Fruit fly (Drosophila melanogaster) whole organism, embryonic: Measurements from ENCODE around the gene CG15625.

Experiments used
- B-H2 ChIP-seq: fragments of 200-800 bp; sonication (Bioruptor generic); optimal IDR thresholded peaks from 2 replicates; lab custom pipeline; 2018; ENCODE audit warnings: missing biosample characterization, mild to moderate bottlenecking, missing genetic modification characterization
- Bteb2 ChIP-seq: fragments of 200-800 bp; sonication (Bioruptor generic); optimal IDR thresholded peaks from 2 replicates; lab custom pipeline; 2016; ENCODE audit warnings: missing biosample characterization, missing genetic modification characterization
- CG10979 ChIP-seq: fragments of 200-800 bp; sonication (Bioruptor generic); optimal IDR thresholded peaks from 2 replicates; lab custom pipeline; 2018; ENCODE audit warnings: missing biosample characterization, mild to moderate bottlenecking, missing genetic modification characterization, moderate library complexity
- CG11456 ChIP-seq: fragments of 200-800 bp; sonication (Bioruptor generic); IDR thresholded peaks from 3 replicates; pipeline ENCODE4 v1.3.6; 2022; ENCODE audit warnings: missing biosample characterization, missing genetic modification characterization
- CG12769 ChIP-seq: fragments of 200-800 bp; sonication (Bioruptor generic); optimal IDR thresholded peaks from 2 replicates; lab custom pipeline; 2019; ENCODE audit warnings: missing biosample characterization, mild to moderate bottlenecking, missing genetic modification characterization, moderate library complexity
- CG14050 ChIP-seq: fragments of 200-800 bp; sonication (Bioruptor generic); IDR thresholded peaks from 3 replicates; pipeline ENCODE4 v1.3.6; 2022; ENCODE audit warnings: missing biosample characterization, missing genetic modification characterization
- CG15479 ChIP-seq: fragments of 200-800 bp; sonication (Bioruptor generic); optimal IDR thresholded peaks from 3 replicates; lab custom pipeline; 2019; ENCODE audit warnings: missing biosample characterization, mild to moderate bottlenecking, missing genetic modification characterization, moderate library complexity
- CG3163 ChIP-seq: fragments of 200-800 bp; sonication (Bioruptor generic); optimal IDR thresholded peaks from 3 replicates; lab custom pipeline; 2016; ENCODE audit warnings: missing biosample characterization, missing genetic modification characterization
- CG34376 ChIP-seq: fragments of 200-800 bp; sonication (Bioruptor generic); optimal IDR thresholded peaks from 2 replicates; lab custom pipeline; 2018; ENCODE audit warnings: missing biosample characterization, mild to moderate bottlenecking, missing genetic modification characterization
- CG4328 ChIP-seq: fragments of 200-800 bp; sonication (Bioruptor generic); optimal IDR thresholded peaks from 3 replicates; lab custom pipeline; 2017; ENCODE audit warnings: missing biosample characterization, missing genetic modification reagents, missing genetic modification characterization
- CG4424 ChIP-seq: fragments of 200-800 bp; sonication (Bioruptor generic); optimal IDR thresholded peaks from 3 replicates; lab custom pipeline; 2016; ENCODE audit warnings: missing biosample characterization, missing genetic modification characterization
- CG6791 ChIP-seq: fragments of 200-800 bp; sonication (Bioruptor generic); IDR thresholded peaks from 3 replicates; pipeline ENCODE4 v1.3.6; 2022; ENCODE audit warnings: missing biosample characterization, missing genetic modification characterization; ENCODE audit not compliant: partially characterized antibody
- CG6813 ChIP-seq: fragments of 200-800 bp; sonication (Bioruptor generic); optimal IDR thresholded peaks from 2 replicates; lab custom pipeline; 2017; ENCODE audit warnings: missing biosample characterization, missing genetic modification characterization, mild to moderate bottlenecking, moderate library complexity, missing genetic modification reagents
- CG7839 ChIP-seq: fragments of 200-800 bp; sonication (Bioruptor generic); optimal IDR thresholded peaks from 3 replicates; lab custom pipeline; 2018; ENCODE audit warnings: missing biosample characterization, mild to moderate bottlenecking, missing genetic modification characterization, moderate library complexity
- CkIIα-i1 ChIP-seq: fragments of 200-800 bp; sonication (Bioruptor generic); IDR thresholded peaks from 2 replicates; pipeline ENCODE4 v1.3.6; 2022; ENCODE audit warnings: missing biosample characterization, missing genetic modification characterization
- D19A ChIP-seq: fragments of 200-800 bp; optimal IDR thresholded peaks from 3 replicates; lab custom pipeline; 2019; ENCODE audit warnings: missing biosample characterization, mild to moderate bottlenecking, missing genetic modification characterization, moderate library complexity
- GATAe ChIP-seq: fragments of 200-800 bp; sonication (Bioruptor generic); conservative IDR thresholded peaks from 2 replicates; pipeline ENCODE4 v1.3.6; 2022; ENCODE audit warnings: missing biosample characterization, missing genetic modification characterization
- H2.0 ChIP-seq: fragments of 200-800 bp; sonication (Bioruptor generic); IDR thresholded peaks from 2 replicates; pipeline ENCODE4 v1.3.6; 2022; ENCODE audit warnings: missing biosample characterization, missing genetic modification characterization
- Hey ChIP-seq: fragments of 200-800 bp; sonication (Bioruptor generic); optimal IDR thresholded peaks from 3 replicates; lab custom pipeline; 2018; ENCODE audit warnings: missing biosample characterization, mild to moderate bottlenecking, missing genetic modification characterization
- Jarid2 ChIP-seq: fragments of 200-800 bp; sonication (Bioruptor generic); optimal IDR thresholded peaks from 3 replicates; lab custom pipeline; 2017; ENCODE audit warnings: mild to moderate bottlenecking, missing biosample characterization, missing genetic modification reagents, missing genetic modification characterization
- Max ChIP-seq: fragments of 200-800 bp; sonication (Bioruptor generic); optimal IDR thresholded peaks from 2 replicates; lab custom pipeline; 2016; ENCODE audit warnings: missing biosample characterization, mild to moderate bottlenecking, missing genetic modification characterization
- Med ChIP-seq: fragments of 200-800 bp; sonication (Bioruptor generic); peaks from one replicate; lab custom pipeline; 2016; ENCODE audit warnings: missing biosample characterization, missing genetic modification characterization, mild to moderate bottlenecking, inconsistent platforms, moderate library complexity
- NFAT ChIP-seq: fragments of 200-800 bp; sonication (Bioruptor generic); IDR thresholded peaks from 2 replicates; pipeline ENCODE4 v1.3.6; 2022; ENCODE audit warnings: missing biosample characterization, missing genetic modification characterization
- Nf-YB ChIP-seq: fragments of 200-800 bp; sonication (Bioruptor generic); optimal IDR thresholded peaks from 3 replicates; lab custom pipeline; 2019; ENCODE audit warnings: missing biosample characterization, mild to moderate bottlenecking, missing genetic modification characterization, moderate library complexity
- Sox100B ChIP-seq: fragments of 200-800 bp; sonication (Bioruptor generic); optimal IDR thresholded peaks from 3 replicates; lab custom pipeline; 2018; ENCODE audit warnings: missing biosample characterization, mild to moderate bottlenecking, missing genetic modification characterization
- Trl ChIP-seq, 3 experiments: fragments of >200 bp in 2 of 3; fragments of 200-800 bp in 1 of 3; sonication (Bioruptor generic) in 1 of 3; optimal IDR thresholded peaks; 2 replicates in 1 of 3; 3 replicates in 2 of 3; lab custom pipeline; 2016 to 2017; ENCODE audit warnings: missing biosample characterization in 1 of 3, missing genetic modification characterization in 1 of 3
- Vsx1 ChIP-seq: fragments of 200-800 bp; sonication (Bioruptor generic); optimal IDR thresholded peaks from 2 replicates; lab custom pipeline; 2017; ENCODE audit warnings: missing biosample characterization, mild to moderate bottlenecking, missing genetic modification characterization, missing genetic modification reagents
- abd-A ChIP-seq: fragments of 200-800 bp; sonication (Bioruptor generic); optimal IDR thresholded peaks from 3 replicates; lab custom pipeline; 2019; ENCODE audit warnings: missing biosample characterization, mild to moderate bottlenecking, missing genetic modification characterization, moderate library complexity
- chif ChIP-seq, 2 experiments: fragments of 200-800 bp; sonication (Bioruptor generic); optimal IDR thresholded peaks; 3 replicates each; lab custom pipeline; 2016; ENCODE audit warnings: missing biosample characterization in 2 of 2, missing genetic modification characterization in 2 of 2
- chinmo ChIP-seq: fragments of 200-800 bp; sonication (Bioruptor generic); IDR thresholded peaks from 4 replicates; pipeline ENCODE4 v1.3.6; 2022; ENCODE audit warnings: missing biosample characterization, missing genetic modification characterization; ENCODE audit not compliant: partially characterized antibody
- crc ChIP-seq: fragments of 200-800 bp; sonication (Bioruptor generic); optimal IDR thresholded peaks from 2 replicates; lab custom pipeline; 2016; ENCODE audit warnings: missing biosample characterization, missing genetic modification characterization
- cwo ChIP-seq: fragments of 200-800 bp; sonication (Bioruptor generic); optimal IDR thresholded peaks from 3 replicates; lab custom pipeline; 2017; ENCODE audit warnings: missing biosample characterization, missing genetic modification characterization, mild to moderate bottlenecking, moderate library complexity, missing genetic modification reagents
- eve ChIP-seq, 2 experiments: fragments of >200 bp; optimal IDR thresholded peaks; 2 replicates each; lab custom pipeline; 2017; ENCODE audit warnings: missing biosample characterization in 2 of 2, missing genetic modification characterization in 2 of 2
- exex ChIP-seq: fragments of 200-800 bp; sonication (Bioruptor generic); optimal IDR thresholded peaks from 4 replicates; lab custom pipeline; 2018; ENCODE audit warnings: missing biosample characterization, mild to moderate bottlenecking, missing genetic modification characterization, moderate library complexity
- ftz-f1 ChIP-seq: fragments of 200-800 bp; sonication (Bioruptor generic); optimal IDR thresholded peaks from 2 replicates; lab custom pipeline; 2016; ENCODE audit warnings: missing biosample characterization, missing genetic modification characterization
- grn ChIP-seq: fragments of 200-800 bp; sonication (Bioruptor generic); optimal IDR thresholded peaks from 3 replicates; lab custom pipeline; 2017; ENCODE audit warnings: missing biosample characterization, missing genetic modification characterization
- gt ChIP-seq: fragments of 200-800 bp; sonication (Bioruptor generic); IDR thresholded peaks from 2 replicates; pipeline ENCODE4 v1.3.6; 2022; ENCODE audit warnings: missing biosample characterization, missing genetic modification characterization
- ken ChIP-seq: fragments of 200-800 bp; sonication (Bioruptor generic); IDR thresholded peaks from 3 replicates; pipeline ENCODE4 v1.3.6; 2022; ENCODE audit warnings: missing biosample characterization, missing genetic modification characterization
- mirr ChIP-seq: fragments of 200-800 bp; sonication (Bioruptor generic); optimal IDR thresholded peaks from 3 replicates; lab custom pipeline; 2018; ENCODE audit warnings: missing biosample characterization, mild to moderate bottlenecking, missing genetic modification characterization
- sd ChIP-seq: fragments of 200-800 bp; sonication (Bioruptor generic); optimal IDR thresholded peaks from 3 replicates; lab custom pipeline; 2018; ENCODE audit warnings: missing biosample characterization, mild to moderate bottlenecking, missing genetic modification characterization, moderate library complexity
- sima ChIP-seq: fragments of 200-800 bp; sonication (Bioruptor generic); optimal IDR thresholded peaks from 2 replicates; lab custom pipeline; 2016; ENCODE audit warnings: missing biosample characterization, missing genetic modification characterization
- sr ChIP-seq: fragments of 200-800 bp; sonication (Bioruptor generic); IDR thresholded peaks from 3 replicates; pipeline ENCODE4 v1.3.6; 2022; ENCODE audit warnings: missing biosample characterization, missing genetic modification characterization
- sug ChIP-seq: fragments of 200-800 bp; optimal IDR thresholded peaks from 2 replicates; lab custom pipeline; 2019; ENCODE audit warnings: missing biosample characterization, mild to moderate bottlenecking, missing genetic modification characterization, moderate library complexity
- tx ChIP-seq: fragments of 200-800 bp; sonication (Bioruptor generic); optimal IDR thresholded peaks from 2 replicates; lab custom pipeline; 2016; ENCODE audit warnings: missing biosample characterization, missing genetic modification characterization
- unpg ChIP-seq: fragments of 200-800 bp; sonication (Bioruptor generic); optimal IDR thresholded peaks from 3 replicates; lab custom pipeline; 2018; ENCODE audit warnings: missing biosample characterization, mild to moderate bottlenecking, missing genetic modification characterization, moderate library complexity

The CG15625 gene

dm6 chr2L:4893612-4894011 is 3.8 kb downstream of the CG15625 start:
- TF ChIP-seq exex (tag; lab: Kevin White, UChicago): peak; percentile 55
- peak in 1 of 2 experiments; percentile 32 for TF ChIP-seq eve (GFP tag; optimal IDR thresholded peaks at IDR 0.05; lab: Kevin White, UChicago)
- no peak for TF ChIP-seq CG4328
- TF ChIP-seq cwo (GFP tag; lab: Kevin White, UChicago): peak; percentile 83
- TF ChIP-seq sug: peak; percentile 32
- TF ChIP-seq sd: peak; percentile 9
- TF ChIP-seq CG15479 (GFP tag; lab: Kevin White, UChicago): peak; percentile 36
- TF ChIP-seq grn: peak; percentile 81
- no peak for TF ChIP-seq NFAT (GFP tag; lab: Robert Waterston, UW)
- peak; percentile 33; the same call in 1 of the 2 replicates for TF ChIP-seq GATAe (GFP tag; lab: Robert Waterston, UW)
- TF ChIP-seq mirr: peak; percentile 30

dm6 chr2L:4895902-4896301 is 6.1 kb downstream of the CG15625 start:
- TF ChIP-seq Nf-YB (GFP tag; lab: Kevin White, UChicago) (peak; percentile 6), CG7839 (tag; lab: Kevin White, UChicago) (no peak), CG6791 (no peak), CG3163 (GFP tag; lab: Kevin White, UChicago) (no peak), Med (GFP tag; lab: Kevin White, UChicago) (peak; percentile 14)

- TF ChIP-seq Max (GFP tag; lab: Kevin White, UChicago) (no peak), ken (GFP tag; lab: Robert Waterston, UW) (no peak), CG34376 (GFP tag; lab: Kevin White, UChicago) (peak; percentile 84), CG6813 (GFP tag; lab: Kevin White, UChicago) (no peak), CG10979 (tag; lab: Kevin White, UChicago) (no peak), CG11456 (GFP tag; lab: Robert Waterston, UW) (no peak), H2.0 (GFP tag; lab: Robert Waterston, UW) (no peak), sr (no peak), CG4424 (no peak), cwo (GFP tag; lab: Kevin White, UChicago) (peak; percentile 58), unpg (GFP tag; lab: Kevin White, UChicago) (no peak), sima (GFP tag; lab: Kevin White, UChicago) (no peak), Bteb2 (GFP tag; lab: Kevin White, UChicago) (no peak), Jarid2 (GFP tag; lab: Kevin White, UChicago) (no peak), abd-A (tag; lab: Kevin White, UChicago) (peak; percentile 30), CG12769 (tag; lab: Kevin White, UChicago) (no peak), Med (GFP tag; lab: Kevin White, UChicago) (no peak), CG14050 (GFP tag; lab: Robert Waterston, UW) (no peak), sd (no peak), Hey (tag; lab: Kevin White, UChicago) (no peak), Vsx1 (GFP tag; lab: Kevin White, UChicago) (no peak), B-H2 (GFP tag; lab: Kevin White, UChicago) (no peak), D19A (tag; lab: Kevin White, UChicago) (no peak), chinmo (GFP tag; lab: Robert Waterston, UW) (0 out of 4 replicates have a peak, but pooled peaks have one; percentile 10), Sox100B (no peak), crc (no peak), chif (GFP tag; optimal IDR thresholded peaks at IDR 0.05; lab: Kevin White, UChicago) (no peak), tx (GFP tag; lab: Kevin White, UChicago) (no peak), ftz-f1 (GFP tag; lab: Kevin White, UChicago) (peak; percentile 8), CkIIα-i1 (GFP tag; lab: Robert Waterston, UW) (no peak), sug (peak; percentile 22), Trl (optimal IDR thresholded peaks at IDR 0.05; lab: Kevin White, UChicago) (no peak), Trl (GFP tag; optimal IDR thresholded peaks at IDR 0.05; lab: Kevin White, UChicago) (no peak), gt (no peak)
These were observed 6.8 kb downstream of the CG15625 start for dm6 chr2L:4896484-4897205.
